Fruit fly (Drosophila melanogaster) whole organism, embryonic: Measurements from ENCODE around the gene CG10254.

ENCODE experiments used
- CG10321 ChIP-seq: fragments of 200-800 bp; sonication (Bioruptor generic); IDR thresholded peaks from 2 replicates; pipeline ENCODE4 v1.3.6; 2022; ENCODE audit warnings: missing biosample characterization, missing genetic modification characterization
- CG11085 ChIP-seq: fragments of 200-800 bp; sonication (Bioruptor generic); IDR thresholded peaks from 2 replicates; pipeline ENCODE4 v1.3.6; 2022; ENCODE audit warnings: missing biosample characterization, missing genetic modification characterization
- CG11247 ChIP-seq: fragments of 200-800 bp; sonication (Bioruptor generic); IDR thresholded peaks from 2 replicates; pipeline ENCODE4 v1.3.6; 2022; ENCODE audit warnings: missing biosample characterization, missing genetic modification characterization
- CG11560 ChIP-seq: fragments of 200-800 bp; sonication (Bioruptor generic); IDR thresholded peaks from 3 replicates; pipeline ENCODE4 v1.3.6; 2022; ENCODE audit warnings: missing biosample characterization, missing genetic modification characterization
- CG11696 ChIP-seq: fragments of 200-800 bp; sonication (Bioruptor generic); IDR thresholded peaks from 2 replicates; pipeline ENCODE4 v1.3.6; 2022; ENCODE audit warnings: missing biosample characterization, missing genetic modification characterization
- CG12942 ChIP-seq: fragments of 200-800 bp; sonication (Bioruptor generic); optimal IDR thresholded peaks from 3 replicates; lab custom pipeline; 2016; ENCODE audit warnings: missing biosample characterization, missing genetic modification characterization
- CG14014 ChIP-seq: fragments of 200-800 bp; sonication (Bioruptor generic); IDR thresholded peaks from 2 replicates; pipeline ENCODE4 v1.3.6; 2022; ENCODE audit warnings: missing biosample characterization, missing genetic modification characterization
- CG14050 ChIP-seq: fragments of 200-800 bp; sonication (Bioruptor generic); IDR thresholded peaks from 3 replicates; pipeline ENCODE4 v1.3.6; 2022; ENCODE audit warnings: missing biosample characterization, missing genetic modification characterization
- CG14710 ChIP-seq: fragments of 200-800 bp; sonication (Bioruptor generic); optimal IDR thresholded peaks from 3 replicates; lab custom pipeline; 2019; ENCODE audit warnings: missing biosample characterization, mild to moderate bottlenecking, missing genetic modification characterization, moderate library complexity
- CG15073 ChIP-seq: fragments of 200-800 bp; sonication (Bioruptor generic); optimal IDR thresholded peaks from 2 replicates; lab custom pipeline; 2016; ENCODE audit warnings: missing biosample characterization, missing genetic modification characterization
- CG16813 ChIP-seq: fragments of 200-800 bp; sonication (Bioruptor generic); IDR thresholded peaks from 3 replicates; pipeline ENCODE4 v1.3.6; 2022; ENCODE audit warnings: missing biosample characterization, missing genetic modification characterization; ENCODE audit not compliant: partially characterized antibody
- CG17359 ChIP-seq: fragments of 200-800 bp; sonication (Bioruptor generic); optimal IDR thresholded peaks from 3 replicates; lab custom pipeline; 2018; ENCODE audit warnings: missing biosample characterization, mild to moderate bottlenecking, missing genetic modification characterization, moderate library complexity
- CG18476 ChIP-seq: fragments of 200-800 bp; sonication (Bioruptor generic); optimal IDR thresholded peaks from 2 replicates; lab custom pipeline; 2016; ENCODE audit warnings: missing biosample characterization, mild to moderate bottlenecking, missing genetic modification characterization
- CG3995 ChIP-seq: fragments of 200-800 bp; sonication (Bioruptor generic); optimal IDR thresholded peaks from 3 replicates; lab custom pipeline; 2016; ENCODE audit warnings: missing biosample characterization, missing genetic modification characterization
- CG4404 ChIP-seq: fragments of 200-800 bp; sonication (Bioruptor generic); IDR thresholded peaks from 2 replicates; pipeline ENCODE4 v1.3.6; 2022; ENCODE audit warnings: missing biosample characterization, missing genetic modification characterization
- CG7556 ChIP-seq: fragments of 200-800 bp; sonication (Bioruptor generic); optimal IDR thresholded peaks from 2 replicates; lab custom pipeline; 2017; ENCODE audit warnings: missing biosample characterization, mild to moderate bottlenecking, missing genetic modification characterization
- CG8388 ChIP-seq: fragments of 200-800 bp; sonication (Bioruptor generic); optimal IDR thresholded peaks from 2 replicates; lab custom pipeline; 2019; ENCODE audit warnings: missing biosample characterization, mild to moderate bottlenecking, missing genetic modification characterization, moderate library complexity
- Dfd ChIP-seq, 2 experiments: fragments of >200 bp; optimal IDR thresholded peaks; 2 replicates each; lab custom pipeline; 2017; ENCODE audit warnings: missing biosample characterization in 2 of 2, missing genetic modification characterization in 2 of 2
- Dll ChIP-seq: fragments of 200-800 bp; sonication (Bioruptor generic); IDR thresholded peaks from 4 replicates; pipeline ENCODE4 v1.3.6; 2022; ENCODE audit warnings: missing biosample characterization, missing genetic modification characterization; ENCODE audit not compliant: partially characterized antibody
- Doc3 ChIP-seq: fragments of 200-800 bp; sonication (Bioruptor generic); IDR thresholded peaks from 3 replicates; pipeline ENCODE4 v1.3.6; 2022; ENCODE audit warnings: missing biosample characterization, missing genetic modification characterization; ENCODE audit not compliant: partially characterized antibody
- Drgx ChIP-seq: fragments of 200-800 bp; sonication (Bioruptor generic); IDR thresholded peaks from 2 replicates; pipeline ENCODE4 v1.3.6; 2022; ENCODE audit warnings: missing biosample characterization, missing genetic modification characterization
- Gsc ChIP-seq: fragments of 200-800 bp; sonication (Bioruptor generic); IDR thresholded peaks from 2 replicates; pipeline ENCODE4 v1.3.6; 2022; ENCODE audit warnings: missing biosample characterization, missing genetic modification characterization
- HmgD ChIP-seq: fragments of 200-800 bp; sonication (Bioruptor generic); optimal IDR thresholded peaks from 3 replicates; lab custom pipeline; 2016; ENCODE audit warnings: missing biosample characterization, missing genetic modification characterization
- Hr51 ChIP-seq, 2 experiments: fragments of 200-800 bp; sonication (Bioruptor generic); optimal IDR thresholded peaks; 2 replicates in 1 of 2; 3 replicates in 1 of 2; lab custom pipeline; 2016 to 2018; ENCODE audit warnings: missing biosample characterization in 2 of 2, missing genetic modification characterization in 2 of 2, mild to moderate bottlenecking in 1 of 2, moderate library complexity in 1 of 2
- Mad ChIP-seq: fragments of 200-800 bp; sonication (Bioruptor generic); optimal IDR thresholded peaks from 2 replicates; lab custom pipeline; 2016; ENCODE audit warnings: missing biosample characterization, missing genetic modification characterization
- Nf-YA ChIP-seq: fragments of 200-800 bp; sonication (Bioruptor generic); IDR thresholded peaks from 2 replicates; pipeline ENCODE4 v1.3.6; 2022; ENCODE audit warnings: missing biosample characterization, missing genetic modification characterization
- Oaz ChIP-seq: fragments of 200-800 bp; sonication (Bioruptor generic); IDR thresholded peaks from 2 replicates; pipeline ENCODE4 v1.3.6; 2022; ENCODE audit warnings: missing biosample characterization, missing genetic modification characterization
- Opbp ChIP-seq: fragments of 200-800 bp; sonication (Bioruptor generic); IDR thresholded peaks from 3 replicates; pipeline ENCODE4 v1.3.6; 2022; ENCODE audit warnings: missing biosample characterization, missing genetic modification characterization; ENCODE audit not compliant: partially characterized antibody
- Rfx ChIP-seq: fragments of 200-800 bp; sonication (Bioruptor generic); IDR thresholded peaks from 2 replicates; pipeline ENCODE4 v1.3.6; 2022; ENCODE audit warnings: missing biosample characterization, missing genetic modification characterization
- Spps ChIP-seq: fragments of 200-800 bp; sonication (Bioruptor generic); optimal IDR thresholded peaks from 2 replicates; lab custom pipeline; 2018; ENCODE audit warnings: missing biosample characterization, mild to moderate bottlenecking, missing genetic modification characterization
- Sry-β ChIP-seq: fragments of 200-800 bp; sonication (Bioruptor generic); optimal IDR thresholded peaks from 2 replicates; lab custom pipeline; 2018; ENCODE audit warnings: missing biosample characterization, mild to moderate bottlenecking, missing genetic modification characterization, moderate library complexity
- Sry-δ ChIP-seq: fragments of 200-800 bp; sonication (Bioruptor generic); optimal IDR thresholded peaks from 2 replicates; lab custom pipeline; 2016; ENCODE audit warnings: missing biosample characterization, missing genetic modification characterization
- ac ChIP-seq: fragments of 200-800 bp; sonication (Bioruptor generic); optimal IDR thresholded peaks from 3 replicates; lab custom pipeline; 2017; ENCODE audit warnings: missing biosample characterization, mild to moderate bottlenecking, missing genetic modification characterization
- ara ChIP-seq: fragments of 200-800 bp; sonication (Bioruptor generic); IDR thresholded peaks from 2 replicates; pipeline ENCODE4 v1.3.6; 2022; ENCODE audit warnings: missing biosample characterization, missing genetic modification characterization
- az2 ChIP-seq: fragments of 200-800 bp; sonication (Bioruptor generic); optimal IDR thresholded peaks from 3 replicates; lab custom pipeline; 2016; ENCODE audit warnings: missing biosample characterization, missing genetic modification characterization
- corto ChIP-seq: fragments of 200-800 bp; sonication (Bioruptor generic); optimal IDR thresholded peaks from 2 replicates; lab custom pipeline; 2016; ENCODE audit warnings: missing biosample characterization, mild to moderate bottlenecking, missing genetic modification characterization, moderate library complexity
- crol ChIP-seq: fragments of 200-800 bp; sonication (Bioruptor generic); IDR thresholded peaks from 2 replicates; pipeline ENCODE4 v1.3.6; 2022; ENCODE audit warnings: missing biosample characterization, missing genetic modification characterization
- da ChIP-seq: fragments of 200-800 bp; sonication (Bioruptor generic); optimal IDR thresholded peaks from 2 replicates; lab custom pipeline; 2016; ENCODE audit warnings: missing biosample characterization, missing genetic modification characterization
- grau ChIP-seq: fragments of 200-800 bp; optimal IDR thresholded peaks from 3 replicates; lab custom pipeline; 2019; ENCODE audit warnings: missing biosample characterization, mild to moderate bottlenecking, missing genetic modification characterization, moderate library complexity
- kay ChIP-seq: fragments of 200-800 bp; sonication (Bioruptor generic); optimal IDR thresholded peaks from 2 replicates; lab custom pipeline; 2016; ENCODE audit warnings: missing biosample characterization, missing genetic modification characterization
- ken ChIP-seq: fragments of 200-800 bp; sonication (Bioruptor generic); IDR thresholded peaks from 3 replicates; pipeline ENCODE4 v1.3.6; 2022; ENCODE audit warnings: missing biosample characterization, missing genetic modification characterization
- lilli ChIP-seq: fragments of 200-800 bp; sonication (Bioruptor generic); optimal IDR thresholded peaks from 3 replicates; lab custom pipeline; 2016; ENCODE audit warnings: missing biosample characterization, missing genetic modification characterization
- nau ChIP-seq: fragments of 200-800 bp; sonication (Bioruptor generic); optimal IDR thresholded peaks from 3 replicates; lab custom pipeline; 2017; ENCODE audit warnings: missing biosample characterization, mild to moderate bottlenecking, missing genetic modification characterization, missing genetic modification reagents
- pb ChIP-seq: fragments of 200-800 bp; sonication (Bioruptor generic); optimal IDR thresholded peaks from 3 replicates; lab custom pipeline; 2016; ENCODE audit warnings: missing biosample characterization, missing genetic modification characterization
- pros ChIP-seq: fragments of 200-800 bp; sonication (Bioruptor generic); optimal IDR thresholded peaks from 3 replicates; lab custom pipeline; 2019; ENCODE audit warnings: missing biosample characterization, mild to moderate bottlenecking, missing genetic modification characterization, moderate library complexity
- pzg ChIP-seq: fragments of 200-800 bp; sonication (Bioruptor generic); optimal IDR thresholded peaks from 3 replicates; lab custom pipeline; 2018; ENCODE audit warnings: missing biosample characterization, mild to moderate bottlenecking, missing genetic modification characterization, moderate library complexity
- stc ChIP-seq: fragments of 200-800 bp; sonication (Bioruptor generic); IDR thresholded peaks from 2 replicates; pipeline ENCODE4 v1.3.6; 2022; ENCODE audit warnings: missing biosample characterization, missing genetic modification characterization
- ttk ChIP-seq: fragments of 200-800 bp; sonication (Bioruptor generic); IDR thresholded peaks from 2 replicates; pipeline ENCODE4 v2.1.2; 2022; ENCODE audit warnings: missing biosample characterization, missing genetic modification characterization
- vvl ChIP-seq: fragments of 200-800 bp; sonication (Bioruptor generic); IDR thresholded peaks from 2 replicates; pipeline ENCODE4 v1.3.6; 2022; ENCODE audit warnings: missing biosample characterization, missing genetic modification characterization
- wor ChIP-seq: fragments of 200-800 bp; sonication (Bioruptor generic); IDR thresholded peaks from 2 replicates; pipeline ENCODE4 v1.3.6; 2022; ENCODE audit warnings: missing biosample characterization, missing genetic modification characterization

The CG10254 gene

dm6 chr3R:23722680-23723372, 28.0 kb upstream of the CG10254 start, which contains the start of gene CG10365 (continued):
- TF ChIP-seq ttk (GFP tag; lab: Robert Waterston, UW) (peak; percentile 79), CG4404 (GFP tag; lab: Robert Waterston, UW) (0 out of 2 replicates have a peak, but pooled peaks have one; percentile 34), ara (GFP tag; lab: Robert Waterston, UW) (no peak), CG12942 (GFP tag; lab: Kevin White, UChicago) (peak; percentile 68), HmgD (no peak), crol (GFP tag; lab: Robert Waterston, UW) (peak; percentile 77), Nf-YA (peak; percentile 82), CG16813 (GFP tag; lab: Robert Waterston, UW) (no peak), kay (peak; percentile 40), Mad (GFP tag; lab: Kevin White, UChicago) (no peak), lilli (peak; percentile 52), CG14014 (GFP tag; lab: Robert Waterston, UW) (peak; percentile 92), Hr51 (GFP tag; optimal IDR thresholded peaks at IDR 0.05; lab: Kevin White, UChicago) (peak in 1 of 2 experiments; percentile 97), Rfx (peak; percentile 87), Oaz (GFP tag; lab: Robert Waterston, UW) (peak; percentile 67), CG3995 (no peak), ken (GFP tag; lab: Robert Waterston, UW) (no peak), CG10321 (peak; percentile 32; the same call in 1 of the 2 replicates), vvl (peak; percentile 93), Drgx (GFP tag; lab: Robert Waterston, UW) (peak; percentile 85), pros (GFP tag; lab: Kevin White, UChicago) (no peak), Opbp (no peak), az2 (GFP tag; lab: Kevin White, UChicago) (peak; percentile 81), CG11696 (GFP tag; lab: Robert Waterston, UW) (peak; percentile 70), CG11247 (GFP tag; lab: Robert Waterston, UW) (peak; percentile 78), Sry-δ (GFP tag; lab: Kevin White, UChicago) (no peak), Gsc (no peak), pzg (GFP tag; lab: Kevin White, UChicago) (no peak), da (no peak), CG17359 (tag; lab: Kevin White, UChicago) (peak; percentile 93), Doc3 (no peak), CG14710 (tag; lab: Kevin White, UChicago) (peak; percentile 67), ac (no peak), pb (GFP tag; lab: Kevin White, UChicago) (no peak), Spps (peak; percentile 4), CG14050 (GFP tag; lab: Robert Waterston, UW) (peak; percentile 70; the same call in 2 of the 3 replicates), stc (GFP tag; lab: Robert Waterston, UW) (peak; percentile 90), CG15073 (GFP tag; lab: Kevin White, UChicago) (no peak), grau (tag; lab: Kevin White, UChicago) (peak; percentile 86), corto (GFP tag; lab: Kevin White, UChicago) (peak; percentile 33), wor (GFP tag; lab: Robert Waterston, UW) (peak; percentile 57), CG8388 (GFP tag; lab: Kevin White, UChicago) (peak; percentile 90), nau (GFP tag; lab: Kevin White, UChicago) (peak; percentile 83), Dll (GFP tag; lab: Robert Waterston, UW) (no peak), CG11560 (peak; percentile 51; the same call in 2 of the 3 replicates), CG7556 (GFP tag; lab: Kevin White, UChicago) (peak; percentile 96), CG11085 (peak; percentile 76), CG18476 (GFP tag; lab: Kevin White, UChicago) (peak; percentile 58), Sry-β (GFP tag; lab: Kevin White, UChicago) (no peak), Dfd (GFP tag; optimal IDR thresholded peaks at IDR 0.05; lab: Kevin White, UChicago) (no peak)
